Fruit fly (Drosophila melanogaster) Kc167 (cell line): ENCODE results near the gene CG7379.

Experiments used
- Myc ChIP-seq: fragments of >200 bp; optimal IDR thresholded peaks from 2 replicates; lab custom pipeline; 2017; ENCODE audit warnings: missing external identifiers
- Sin3A ChIP-seq: fragments of >200 bp; optimal IDR thresholded peaks from 2 replicates; lab custom pipeline; 2018; ENCODE audit warnings: missing external identifiers
- h ChIP-seq: fragments of >200 bp; optimal IDR thresholded peaks from 3 replicates; lab custom pipeline; 2018; ENCODE audit warnings: missing external identifiers
- insv ChIP-seq: fragments of >200 bp; optimal IDR thresholded peaks from 3 replicates; lab custom pipeline; 2018; ENCODE audit warnings: missing external identifiers
- psq ChIP-seq: fragments of >200 bp; optimal IDR thresholded peaks from 2 replicates; lab custom pipeline; 2017; ENCODE audit warnings: missing external identifiers
- ttk ChIP-seq: sonication (Bioruptor generic); optimal IDR thresholded peaks from 2 replicates; lab custom pipeline; 2017; ENCODE audit warnings: missing external identifiers

The CG7379 gene

DNA sequence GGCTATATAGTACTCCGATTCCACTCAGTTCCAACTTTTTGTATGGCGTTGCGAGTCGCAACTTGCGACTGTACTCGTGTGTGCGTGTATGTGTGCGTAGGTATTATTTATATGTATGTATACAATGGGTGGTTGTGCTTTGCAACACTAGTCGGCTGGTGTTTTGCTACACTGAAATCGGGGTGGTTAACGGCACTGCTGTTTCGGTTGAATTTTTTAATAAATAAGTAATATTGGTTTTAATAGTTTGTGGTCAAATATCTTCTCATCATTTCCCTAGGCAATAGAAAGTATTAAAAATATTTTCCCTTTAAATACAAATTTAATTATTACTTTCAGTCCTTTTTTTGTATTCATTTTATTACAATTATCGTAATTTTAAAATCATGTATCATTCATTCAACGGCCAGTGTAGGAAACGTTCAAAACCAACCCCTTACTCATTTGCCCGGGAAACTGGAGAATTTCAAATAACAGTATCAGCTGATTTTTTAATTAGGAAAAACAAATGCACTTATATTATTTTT, at the start of gene CG7379:
TSS of gene CG7379 (minus strand) at position 94 of the 527 bp plus-strand sequence.
- TF ChIP-seq Myc (lab: Kevin White, UChicago) (no peak), Sin3A (lab: Kevin White, UChicago) (no peak), insv (lab: Kevin White, UChicago) (no peak), ttk (lab: Kevin White, UChicago) (no peak), h (lab: Kevin White, UChicago) (no peak), psq (lab: Kevin White, UChicago) (no peak)

DNA sequence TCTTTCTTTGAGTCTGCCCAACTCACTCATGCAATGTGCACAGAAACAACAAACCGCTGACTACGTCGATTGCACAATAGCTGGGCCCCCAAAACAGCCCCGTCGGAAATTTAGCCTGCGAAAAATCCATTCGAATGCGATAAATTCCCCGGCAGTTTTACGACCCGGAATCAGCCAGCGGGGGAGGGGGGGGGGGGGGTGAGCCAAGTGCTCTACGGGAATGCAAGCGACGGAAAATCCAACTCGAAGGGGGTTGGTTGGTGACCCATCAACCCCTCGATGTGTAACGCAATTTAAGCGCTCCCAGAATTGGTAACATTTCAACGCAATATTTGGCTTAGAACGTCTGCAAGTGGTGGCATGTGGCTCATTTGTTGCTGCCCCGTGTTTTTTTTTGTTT, 48.9 kb upstream of the CG7379 start:
- no peak for TF ChIP-seq Sin3A (lab: Kevin White, UChicago)
- TF ChIP-seq psq (lab: Kevin White, UChicago): no peak
- TF ChIP-seq Myc (lab: Kevin White, UChicago): no peak
- TF ChIP-seq ttk (lab: Kevin White, UChicago): no peak
- TF ChIP-seq h (lab: Kevin White, UChicago): no peak
- no peak for TF ChIP-seq insv (lab: Kevin White, UChicago)

DNA sequence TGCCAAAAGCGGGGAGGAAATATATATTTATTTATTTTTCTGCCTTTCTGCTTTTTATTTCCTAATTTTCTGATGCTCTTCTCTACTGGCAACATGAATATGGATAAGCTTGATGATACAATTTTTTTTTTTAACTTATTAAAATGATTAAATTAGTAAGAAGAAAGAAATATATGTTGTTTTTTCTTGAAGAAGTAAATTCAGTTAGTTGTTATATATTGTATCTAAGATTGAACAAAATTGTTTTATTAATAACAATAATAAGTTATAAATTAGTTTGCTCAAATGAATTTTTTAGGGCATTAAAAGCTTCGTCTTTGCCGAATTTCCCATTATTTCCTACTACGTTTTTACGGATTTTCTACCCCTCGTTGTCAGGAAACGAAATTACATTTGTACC, 32.4 kb upstream of the CG7379 start:
- no peak for TF ChIP-seq Myc (lab: Kevin White, UChicago)
- no peak for TF ChIP-seq insv (lab: Kevin White, UChicago)
- no peak for TF ChIP-seq Sin3A (lab: Kevin White, UChicago)
- no peak for TF ChIP-seq ttk (lab: Kevin White, UChicago)
- no peak for TF ChIP-seq h (lab: Kevin White, UChicago)
- TF ChIP-seq psq (lab: Kevin White, UChicago): no peak

DNA sequence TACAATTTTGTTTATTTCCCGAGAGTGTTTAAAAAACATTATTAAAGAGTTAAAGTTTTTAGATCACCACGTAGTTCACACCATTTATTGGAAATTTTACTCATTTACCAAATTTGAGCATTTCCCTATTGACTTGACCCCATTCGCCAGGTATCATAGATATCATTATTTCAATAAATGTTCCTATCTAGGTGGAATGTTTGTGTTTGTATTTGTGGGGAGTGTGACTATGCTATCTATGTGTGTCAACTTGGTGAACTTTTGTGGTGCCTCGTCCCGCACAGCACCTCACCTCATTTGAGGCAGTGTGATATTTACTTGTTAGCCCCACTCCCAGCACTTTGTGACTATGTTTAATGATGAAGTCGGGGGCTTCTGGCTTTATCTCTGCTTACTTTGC, 30.5 kb upstream of the CG7379 start:
- TF ChIP-seq ttk (lab: Kevin White, UChicago) (no peak), Sin3A (lab: Kevin White, UChicago) (no peak), insv (lab: Kevin White, UChicago) (no peak), Myc (lab: Kevin White, UChicago) (no peak), h (lab: Kevin White, UChicago) (no peak), psq (lab: Kevin White, UChicago) (no peak)

DNA sequence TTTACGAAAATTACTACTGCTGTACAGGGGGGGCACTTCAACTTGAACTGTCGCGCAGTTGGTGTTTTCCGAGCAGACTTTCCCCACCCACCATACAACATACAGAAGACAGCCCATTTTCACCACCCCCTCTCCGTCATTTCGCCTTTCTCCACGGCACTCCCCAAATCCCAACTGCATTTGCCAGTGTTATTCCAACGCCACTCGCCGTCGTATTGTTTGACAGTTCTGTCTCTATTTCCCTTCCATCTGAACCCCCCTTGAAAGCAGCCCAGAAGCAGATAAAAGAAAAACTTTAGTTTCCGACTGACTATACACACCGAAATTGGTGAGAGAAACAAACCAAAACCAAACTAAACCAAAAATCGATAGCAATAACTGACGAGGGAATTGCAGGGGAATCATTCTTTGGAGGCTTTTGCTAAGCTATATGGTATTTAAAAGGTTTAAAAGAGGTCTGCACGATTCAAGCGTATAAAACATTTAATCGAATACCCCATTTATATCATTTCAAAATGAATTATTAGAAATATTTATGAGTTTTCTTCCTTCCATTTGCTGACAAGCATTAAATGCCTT, 29.0 kb upstream of the CG7379 start:
- TF ChIP-seq Sin3A (lab: Kevin White, UChicago): no peak
- no peak for TF ChIP-seq insv (lab: Kevin White, UChicago)
- no peak for TF ChIP-seq h (lab: Kevin White, UChicago)
- TF ChIP-seq Myc (lab: Kevin White, UChicago): no peak
- no peak for TF ChIP-seq ttk (lab: Kevin White, UChicago)

DNA sequence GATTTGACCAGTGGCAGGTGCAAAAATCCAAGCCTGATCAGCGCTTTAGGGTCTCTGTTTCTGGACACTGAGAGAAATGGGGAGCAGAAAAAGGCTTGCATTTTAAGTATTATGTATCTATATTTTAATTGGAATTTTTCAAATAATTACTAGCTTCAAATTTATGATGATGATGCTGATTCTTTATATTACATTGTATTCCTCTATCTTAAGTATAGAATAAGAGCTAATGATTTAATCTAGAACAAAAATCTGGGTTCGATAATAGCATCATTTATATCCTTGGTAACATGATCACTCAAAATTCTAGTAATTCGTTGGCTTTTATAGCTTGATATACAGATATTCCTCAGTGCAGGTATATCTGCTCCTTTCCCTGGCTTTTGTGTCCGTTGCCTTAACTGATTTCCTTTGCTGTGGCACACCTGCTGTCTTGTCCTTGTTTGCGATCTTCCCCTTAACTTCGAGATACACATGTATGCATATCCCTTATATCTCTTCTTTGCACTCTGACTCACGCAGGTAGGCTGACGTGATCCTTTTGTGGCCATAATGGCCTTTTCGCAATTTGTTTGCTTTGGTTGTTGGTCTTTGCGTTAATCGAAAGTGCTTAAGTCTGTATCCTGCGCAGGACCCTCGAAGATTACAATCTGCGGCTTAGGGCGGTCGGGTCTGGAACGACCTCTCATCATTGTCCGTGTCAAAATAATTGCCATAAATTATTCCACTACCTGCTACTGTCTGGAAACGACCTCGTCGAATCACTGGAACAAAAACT, 27.9 kb upstream of the CG7379 start:
- TF ChIP-seq ttk (lab: Kevin White, UChicago) (no peak), h (lab: Kevin White, UChicago) (no peak), Sin3A (lab: Kevin White, UChicago) (no peak), psq (lab: Kevin White, UChicago) (no peak), Myc (lab: Kevin White, UChicago) (no peak), insv (lab: Kevin White, UChicago) (no peak)

DNA sequence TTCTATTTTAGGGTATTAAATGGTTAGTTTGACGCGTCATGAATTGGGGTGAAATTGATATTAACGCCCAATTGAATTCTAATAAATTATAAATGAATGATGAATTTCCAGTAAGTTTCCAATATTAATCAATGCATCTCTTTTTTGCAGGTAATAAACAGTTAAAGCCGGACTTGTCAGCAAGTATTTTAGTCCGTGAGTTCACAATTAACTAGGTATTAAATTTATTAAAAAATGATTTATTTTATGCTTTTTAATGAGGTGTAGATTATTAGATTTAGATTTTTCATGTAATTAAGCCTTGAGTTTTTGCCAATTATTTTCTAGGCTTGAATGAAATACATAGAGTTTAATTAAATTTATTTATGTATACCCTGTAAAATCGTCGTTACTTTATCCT, 23.6 kb upstream of the CG7379 start:
- TF ChIP-seq insv (lab: Kevin White, UChicago) (no peak), h (lab: Kevin White, UChicago) (no peak), Myc (lab: Kevin White, UChicago) (no peak)

DNA sequence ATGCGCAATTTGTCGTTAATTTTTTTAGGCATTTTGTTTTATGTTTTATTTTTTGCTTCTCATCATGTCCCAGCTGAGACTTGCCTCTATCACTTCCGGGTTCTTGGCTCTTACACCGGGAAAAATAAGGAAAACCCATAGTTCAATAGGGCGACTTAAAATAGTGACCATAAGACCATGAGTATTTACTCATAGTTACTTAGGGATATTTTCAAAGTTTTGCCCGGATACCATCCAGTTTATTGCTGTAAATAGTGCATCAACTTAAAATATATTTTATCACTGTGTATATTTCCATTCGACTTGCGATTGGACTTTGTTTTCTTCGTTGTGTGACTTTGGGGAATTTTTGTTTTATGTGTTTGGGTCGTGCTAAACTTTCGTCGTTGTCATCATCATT, 20.7 kb upstream of the CG7379 start:
- TF ChIP-seq Myc (lab: Kevin White, UChicago) (no peak), Sin3A (lab: Kevin White, UChicago) (no peak), ttk (lab: Kevin White, UChicago) (no peak), h (lab: Kevin White, UChicago) (no peak), insv (lab: Kevin White, UChicago) (no peak), psq (lab: Kevin White, UChicago) (no peak)

DNA sequence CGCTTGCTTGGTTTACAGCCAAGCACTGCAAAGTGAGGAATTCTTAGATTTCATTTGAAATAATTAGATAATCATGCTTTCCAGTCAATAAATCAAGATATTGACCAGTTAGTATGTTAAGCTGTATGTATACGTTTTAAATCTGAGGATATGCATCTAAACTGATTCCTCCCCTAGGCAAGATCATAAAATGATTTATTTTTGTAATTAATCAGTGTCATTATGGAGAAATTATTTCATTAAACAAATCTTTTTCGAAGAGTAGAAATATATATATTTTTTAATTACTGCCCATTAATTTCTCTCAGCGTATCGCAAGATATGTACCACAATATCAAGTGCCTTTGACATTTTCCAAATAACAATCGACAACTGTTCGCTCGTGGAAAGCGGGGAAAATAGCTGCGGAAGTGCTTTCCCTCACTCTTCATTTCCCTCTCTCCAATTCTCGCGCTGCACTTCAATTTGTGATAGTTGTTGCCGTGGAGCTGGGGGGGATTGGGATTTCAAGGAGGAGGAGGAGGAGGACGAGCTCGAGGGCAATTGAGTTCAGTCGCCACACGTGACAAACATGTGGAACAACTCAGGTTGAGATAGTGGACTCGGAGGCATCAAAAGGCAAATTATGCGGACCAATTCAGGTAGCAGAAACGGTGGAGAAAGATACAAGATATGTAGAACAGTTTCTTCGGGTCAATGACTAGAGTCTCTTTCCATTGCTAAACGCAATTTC, 16.3 kb upstream of the CG7379 start:
- TF ChIP-seq insv (lab: Kevin White, UChicago) (no peak), psq (lab: Kevin White, UChicago) (no peak), Myc (lab: Kevin White, UChicago) (no peak), h (lab: Kevin White, UChicago) (no peak), ttk (lab: Kevin White, UChicago) (no peak), Sin3A (lab: Kevin White, UChicago) (no peak)

DNA sequence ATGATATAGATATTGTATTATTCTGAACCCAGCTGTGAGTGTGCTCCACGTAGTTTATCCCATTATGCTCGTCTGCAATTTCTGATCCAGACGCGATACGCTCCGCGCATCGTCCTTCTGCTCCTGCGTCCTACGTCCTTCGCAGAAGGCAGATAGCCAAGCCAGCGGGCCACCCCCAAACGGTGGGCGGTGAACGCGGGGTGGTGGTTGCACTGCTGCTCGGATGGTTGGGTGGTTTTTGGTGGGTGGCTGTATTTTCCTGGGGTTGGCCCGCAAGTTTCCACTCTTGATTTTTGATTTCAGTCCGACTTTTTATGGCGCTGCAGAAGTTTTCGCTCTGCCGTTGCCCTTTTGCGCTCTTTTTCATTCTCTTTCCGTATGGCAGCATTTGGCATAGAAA, 14.4 kb upstream of the CG7379 start:
- TF ChIP-seq h (lab: Kevin White, UChicago) (no peak), Myc (lab: Kevin White, UChicago) (no peak), ttk (lab: Kevin White, UChicago) (no peak), insv (lab: Kevin White, UChicago) (no peak), psq (lab: Kevin White, UChicago) (no peak), Sin3A (lab: Kevin White, UChicago) (no peak)

DNA sequence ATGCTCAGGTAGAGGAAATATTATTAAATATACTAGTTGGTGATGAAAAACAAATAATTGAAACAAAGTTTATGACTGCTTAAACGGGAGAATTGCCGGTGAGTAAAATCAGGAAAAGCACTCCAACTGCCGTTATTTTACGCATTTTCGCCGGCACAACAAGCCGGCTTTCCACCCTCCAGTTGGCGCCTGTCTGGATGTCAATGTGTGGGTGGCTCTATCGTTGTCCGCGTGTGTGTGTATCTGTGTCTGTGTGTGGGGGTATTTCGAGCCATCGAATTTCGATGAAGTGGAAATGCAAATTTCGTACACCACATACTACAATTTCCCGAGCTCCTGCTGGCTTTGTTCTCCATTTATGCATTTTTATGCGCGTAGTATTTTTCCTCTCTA, 13.6 kb upstream of the CG7379 start:
- TF ChIP-seq ttk (lab: Kevin White, UChicago): no peak
- TF ChIP-seq Sin3A (lab: Kevin White, UChicago): no peak
- no peak for TF ChIP-seq h (lab: Kevin White, UChicago)
- TF ChIP-seq psq (lab: Kevin White, UChicago): no peak
- TF ChIP-seq Myc (lab: Kevin White, UChicago): no peak
- no peak for TF ChIP-seq insv (lab: Kevin White, UChicago)
